Worm (Caenorhabditis elegans): ENCODE data around the gene T07C4.12.

The T07C4.12 gene

ce11 chrIII:10329811-10330210, 2.6 kb downstream of the T07C4.12 start:
- TF ChIP-seq med-1 (GFP tag; optimal IDR thresholded peaks at IDR 0.05; ENCODE audit: insufficient read depth) (no peak), ref-1 (GFP tag; conservative IDR thresholded peaks at IDR 0.05) (no peak), flt-1 (GFP tag; IDR thresholded peaks at IDR 0.05) (no peak), T22C8.4 (GFP tag; IDR thresholded peaks at IDR 0.05) (no peak), ztf-29 (GFP tag; IDR thresholded peaks at IDR 0.05) (no peak), klf-2 (GFP tag; conservative IDR thresholded peaks at IDR 0.05) (no peak), ztf-23 (GFP tag; IDR thresholded peaks at IDR 0.05) (no peak), cog-1 (tag; optimal IDR thresholded peaks at IDR 0.05) (no peak)

- TF ChIP-seq flt-1 (GFP tag; IDR thresholded peaks at IDR 0.05) (no peak), klf-2 (GFP tag; conservative IDR thresholded peaks at IDR 0.05) (no peak), ztf-29 (GFP tag; IDR thresholded peaks at IDR 0.05) (no peak)
Observed at ce11 chrIII:10328565-10329541, 3.6 kb downstream of the T07C4.12 start.

- TF ChIP-seq med-1 (GFP tag; optimal IDR thresholded peaks at IDR 0.05; ENCODE audit: insufficient read depth) (no peak), ref-1 (GFP tag; conservative IDR thresholded peaks at IDR 0.05) (no peak), T22C8.4 (GFP tag; IDR thresholded peaks at IDR 0.05) (no peak), klf-2 (GFP tag; conservative IDR thresholded peaks at IDR 0.05) (no peak), ztf-23 (GFP tag; IDR thresholded peaks at IDR 0.05) (no peak), tab-1 (GFP tag; IDR thresholded peaks at IDR 0.05) (no peak), cog-1 (tag; optimal IDR thresholded peaks at IDR 0.05) (no peak), flt-1 (GFP tag; IDR thresholded peaks at IDR 0.05) (no peak), ztf-29 (GFP tag; IDR thresholded peaks at IDR 0.05) (no peak)
Observed at ce11 chrIII:10326327-10326726, 6.1 kb downstream of the T07C4.12 start.

ce11 chrIII:10320788-10321187, 11.7 kb downstream of the T07C4.12 start, which contains the start of gene sas-7:
Gene sas-7, plus strand, starts transcription at chrIII:10321019.
- TF ChIP-seq ref-1 (GFP tag; conservative IDR thresholded peaks at IDR 0.05) (no peak), T22C8.4 (GFP tag; IDR thresholded peaks at IDR 0.05) (no peak), ztf-23 (GFP tag; IDR thresholded peaks at IDR 0.05) (no peak), med-1 (GFP tag; optimal IDR thresholded peaks at IDR 0.05; ENCODE audit: insufficient read depth) (no peak)

ce11 chrIII:10320228-10320705, 12.2 kb downstream of the T07C4.12 start:
- 0 out of 2 replicates have a peak, but pooled peaks have one; percentile 30 for TF ChIP-seq flt-1 (GFP tag; IDR thresholded peaks at IDR 0.05)

ce11 chrIII:10318755-10319154, 13.7 kb downstream of the T07C4.12 start, which contains the start of gene unc-69:
Gene unc-69, plus strand, starts transcription at chrIII:10318939.
- TF ChIP-seq flt-1 (GFP tag; IDR thresholded peaks at IDR 0.05) (no peak), T22C8.4 (GFP tag; IDR thresholded peaks at IDR 0.05) (peak; percentile 97), cog-1 (tag; optimal IDR thresholded peaks at IDR 0.05) (peak; percentile 41)

ce11 chrIII:10318062-10318609, 14.3 kb downstream of the T07C4.12 start, which contains the start of the genes unc-50 and ostf-4:
Gene unc-50, minus strand, starts transcription at chrIII:10318162.
Gene ostf-4, minus strand, starts transcription at chrIII:10318559.
- TF ChIP-seq med-1 (GFP tag; optimal IDR thresholded peaks at IDR 0.05; ENCODE audit: insufficient read depth) (no peak), klf-2 (GFP tag; conservative IDR thresholded peaks at IDR 0.05) (no peak)

ce11 chrIII:10314234-10314633, 18.2 kb downstream of the T07C4.12 start:
- TF ChIP-seq klf-2 (GFP tag; conservative IDR thresholded peaks at IDR 0.05) (no peak), tab-1 (GFP tag; IDR thresholded peaks at IDR 0.05) (no peak), ref-1 (GFP tag; conservative IDR thresholded peaks at IDR 0.05) (no peak), med-1 (GFP tag; optimal IDR thresholded peaks at IDR 0.05; ENCODE audit: insufficient read depth) (no peak), flt-1 (GFP tag; IDR thresholded peaks at IDR 0.05) (no peak), T22C8.4 (GFP tag; IDR thresholded peaks at IDR 0.05) (no peak), cog-1 (tag; optimal IDR thresholded peaks at IDR 0.05) (no peak), ztf-29 (GFP tag; IDR thresholded peaks at IDR 0.05) (no peak), ztf-23 (GFP tag; IDR thresholded peaks at IDR 0.05) (no peak)

- no peak for TF ChIP-seq cog-1 (tag; optimal IDR thresholded peaks at IDR 0.05)
- no peak for TF ChIP-seq T22C8.4 (GFP tag; IDR thresholded peaks at IDR 0.05)
- TF ChIP-seq ztf-29 (GFP tag; IDR thresholded peaks at IDR 0.05): no peak
- TF ChIP-seq ref-1 (GFP tag; conservative IDR thresholded peaks at IDR 0.05): no peak
- TF ChIP-seq klf-2 (GFP tag; conservative IDR thresholded peaks at IDR 0.05): no peak
- no peak for TF ChIP-seq ztf-23 (GFP tag; IDR thresholded peaks at IDR 0.05)
- TF ChIP-seq flt-1 (GFP tag; IDR thresholded peaks at IDR 0.05): no peak
- no peak for TF ChIP-seq tab-1 (GFP tag; IDR thresholded peaks at IDR 0.05)
- TF ChIP-seq med-1 (GFP tag; optimal IDR thresholded peaks at IDR 0.05; ENCODE audit: insufficient read depth): no peak
Observed at ce11 chrIII:10311016-10311415, 21.4 kb downstream of the T07C4.12 start, which contains the start of gene T07A5.7. Gene T07A5.7, minus strand, starts transcription at chrIII:10311116.

ce11 chrIII:10306049-10306448, 26.4 kb downstream of the T07C4.12 start, which contains the start of gene T07A5.1:
Gene T07A5.1, minus strand, starts transcription at chrIII:10306197.
- TF ChIP-seq tab-1 (GFP tag; IDR thresholded peaks at IDR 0.05) (no peak), flt-1 (GFP tag; IDR thresholded peaks at IDR 0.05) (no peak), ztf-23 (GFP tag; IDR thresholded peaks at IDR 0.05) (no peak), med-1 (GFP tag; optimal IDR thresholded peaks at IDR 0.05; ENCODE audit: insufficient read depth) (no peak), klf-2 (GFP tag; conservative IDR thresholded peaks at IDR 0.05) (no peak), cog-1 (tag; optimal IDR thresholded peaks at IDR 0.05) (no peak), ref-1 (GFP tag; conservative IDR thresholded peaks at IDR 0.05) (no peak), ztf-29 (GFP tag; IDR thresholded peaks at IDR 0.05) (no peak), T22C8.4 (GFP tag; IDR thresholded peaks at IDR 0.05) (no peak)

Measured in whole organism, midembryonic.